Fruit fly (Drosophila melanogaster) whole organism, embryonic: ENCODE measurements around the gene Mrtf.
A peak's percentile ranks its signal among the peaks of the same experiment; 100 is the strongest.

Experiments used
- CG1024 ChIP-seq: fragments of 200-800 bp; sonication (Bioruptor generic); IDR thresholded peaks from 2 replicates; pipeline ENCODE4 v1.3.6; 2022; ENCODE audit warnings: missing biosample characterization, missing genetic modification characterization
- CG10565 ChIP-seq: fragments of 200-800 bp; sonication (Bioruptor generic); optimal IDR thresholded peaks from 3 replicates; lab custom pipeline; 2016; ENCODE audit warnings: missing biosample characterization, mild to moderate bottlenecking, missing genetic modification characterization
- CG1233 ChIP-seq: fragments of 200-800 bp; sonication (Bioruptor generic); optimal IDR thresholded peaks from 4 replicates; lab custom pipeline; 2018; ENCODE audit warnings: missing biosample characterization, mild to moderate bottlenecking, missing genetic modification characterization
- CG12659 ChIP-seq: fragments of 200-800 bp; sonication (Bioruptor generic); optimal IDR thresholded peaks from 3 replicates; lab custom pipeline; 2017; ENCODE audit warnings: mild to moderate bottlenecking, missing biosample characterization, missing genetic modification reagents, missing genetic modification characterization
- CG12744 ChIP-seq: fragments of 200-800 bp; sonication (Bioruptor generic); optimal IDR thresholded peaks from 2 replicates; lab custom pipeline; 2016; ENCODE audit warnings: missing biosample characterization, missing genetic modification characterization
- CG12942 ChIP-seq: fragments of 200-800 bp; sonication (Bioruptor generic); optimal IDR thresholded peaks from 3 replicates; lab custom pipeline; 2016; ENCODE audit warnings: missing biosample characterization, missing genetic modification characterization
- CG15479 ChIP-seq: fragments of 200-800 bp; sonication (Bioruptor generic); optimal IDR thresholded peaks from 3 replicates; lab custom pipeline; 2019; ENCODE audit warnings: missing biosample characterization, mild to moderate bottlenecking, missing genetic modification characterization, moderate library complexity
- CG17802 ChIP-seq: fragments of 200-800 bp; sonication (Bioruptor generic); optimal IDR thresholded peaks from 2 replicates; lab custom pipeline; 2018; ENCODE audit warnings: missing biosample characterization, mild to moderate bottlenecking, missing genetic modification characterization, moderate library complexity
- CG17912 ChIP-seq: fragments of 200-800 bp; sonication (Bioruptor generic); optimal IDR thresholded peaks from 2 replicates; lab custom pipeline; 2018; ENCODE audit warnings: missing biosample characterization, mild to moderate bottlenecking, missing genetic modification characterization
- CG18262 ChIP-seq: fragments of 200-800 bp; optimal IDR thresholded peaks from 3 replicates; lab custom pipeline; 2019; ENCODE audit warnings: missing biosample characterization, mild to moderate bottlenecking, missing genetic modification characterization, moderate library complexity
- CG32767 ChIP-seq: fragments of 200-800 bp; sonication (Bioruptor generic); IDR thresholded peaks from 2 replicates; pipeline ENCODE4 v1.3.6; 2022; ENCODE audit warnings: missing biosample characterization, missing genetic modification characterization
- CG34224 ChIP-seq: fragments of 200-800 bp; sonication (Bioruptor generic); IDR thresholded peaks from 3 replicates; pipeline ENCODE4 v1.3.6; 2022; ENCODE audit warnings: missing biosample characterization, missing genetic modification characterization; ENCODE audit not compliant: partially characterized antibody
- CG42726 ChIP-seq: fragments of 200-800 bp; sonication (Bioruptor generic); IDR thresholded peaks from 2 replicates; pipeline ENCODE4 v1.3.6; 2022; ENCODE audit warnings: missing biosample characterization, missing genetic modification characterization; ENCODE audit not compliant: partially characterized antibody
- CG4282 ChIP-seq: fragments of 200-800 bp; sonication (Bioruptor generic); optimal IDR thresholded peaks from 2 replicates; lab custom pipeline; 2016; ENCODE audit warnings: missing biosample characterization, missing genetic modification characterization
- CG4730 ChIP-seq: fragments of 200-800 bp; sonication (Bioruptor generic); IDR thresholded peaks from 2 replicates; pipeline ENCODE4 v1.3.6; 2022; ENCODE audit warnings: missing biosample characterization, missing genetic modification characterization
- CG5953 ChIP-seq: fragments of 200-800 bp; sonication (Bioruptor generic); IDR thresholded peaks from 2 replicates; pipeline ENCODE4 v1.3.6; 2022; ENCODE audit warnings: missing biosample characterization, missing genetic modification characterization
- CG6683 ChIP-seq: fragments of 200-800 bp; sonication (Bioruptor generic); optimal IDR thresholded peaks from 2 replicates; lab custom pipeline; 2017; ENCODE audit warnings: missing biosample characterization, mild to moderate bottlenecking, missing genetic modification characterization, missing genetic modification reagents
- CG6854 ChIP-seq: fragments of 200-800 bp; sonication (Bioruptor generic); optimal IDR thresholded peaks from 3 replicates; lab custom pipeline; 2017; ENCODE audit warnings: missing biosample characterization, mild to moderate bottlenecking, missing genetic modification characterization
- CG8388 ChIP-seq: fragments of 200-800 bp; sonication (Bioruptor generic); optimal IDR thresholded peaks from 2 replicates; lab custom pipeline; 2019; ENCODE audit warnings: missing biosample characterization, mild to moderate bottlenecking, missing genetic modification characterization, moderate library complexity
- D19A ChIP-seq: fragments of 200-800 bp; optimal IDR thresholded peaks from 3 replicates; lab custom pipeline; 2019; ENCODE audit warnings: missing biosample characterization, mild to moderate bottlenecking, missing genetic modification characterization, moderate library complexity
- Drgx ChIP-seq: fragments of 200-800 bp; sonication (Bioruptor generic); IDR thresholded peaks from 2 replicates; pipeline ENCODE4 v1.3.6; 2022; ENCODE audit warnings: missing biosample characterization, missing genetic modification characterization
- GATAe ChIP-seq: fragments of 200-800 bp; sonication (Bioruptor generic); conservative IDR thresholded peaks from 2 replicates; pipeline ENCODE4 v1.3.6; 2022; ENCODE audit warnings: missing biosample characterization, missing genetic modification characterization
- HHEX ChIP-seq: fragments of 200-800 bp; sonication (Bioruptor generic); optimal IDR thresholded peaks from 3 replicates; lab custom pipeline; 2017; ENCODE audit warnings: missing biosample characterization, mild to moderate bottlenecking, missing genetic modification characterization, missing genetic modification reagents
- HmgD ChIP-seq: fragments of 200-800 bp; sonication (Bioruptor generic); optimal IDR thresholded peaks from 3 replicates; lab custom pipeline; 2016; ENCODE audit warnings: missing biosample characterization, missing genetic modification characterization
- Jarid2 ChIP-seq: fragments of 200-800 bp; sonication (Bioruptor generic); optimal IDR thresholded peaks from 3 replicates; lab custom pipeline; 2017; ENCODE audit warnings: mild to moderate bottlenecking, missing biosample characterization, missing genetic modification reagents, missing genetic modification characterization
- Nf-YA ChIP-seq: fragments of 200-800 bp; sonication (Bioruptor generic); IDR thresholded peaks from 2 replicates; pipeline ENCODE4 v1.3.6; 2022; ENCODE audit warnings: missing biosample characterization, missing genetic modification characterization
- Opbp ChIP-seq: fragments of 200-800 bp; sonication (Bioruptor generic); IDR thresholded peaks from 3 replicates; pipeline ENCODE4 v1.3.6; 2022; ENCODE audit warnings: missing biosample characterization, missing genetic modification characterization; ENCODE audit not compliant: partially characterized antibody
- Rx ChIP-seq: fragments of 200-800 bp; sonication (Bioruptor generic); IDR thresholded peaks from 2 replicates; pipeline ENCODE4 v1.3.6; 2022; ENCODE audit warnings: missing biosample characterization, missing genetic modification characterization
- Sox100B ChIP-seq: fragments of 200-800 bp; sonication (Bioruptor generic); optimal IDR thresholded peaks from 3 replicates; lab custom pipeline; 2018; ENCODE audit warnings: missing biosample characterization, mild to moderate bottlenecking, missing genetic modification characterization
- Sry-β ChIP-seq: fragments of 200-800 bp; sonication (Bioruptor generic); optimal IDR thresholded peaks from 2 replicates; lab custom pipeline; 2018; ENCODE audit warnings: missing biosample characterization, mild to moderate bottlenecking, missing genetic modification characterization, moderate library complexity
- Vsx1 ChIP-seq: fragments of 200-800 bp; sonication (Bioruptor generic); optimal IDR thresholded peaks from 2 replicates; lab custom pipeline; 2017; ENCODE audit warnings: missing biosample characterization, mild to moderate bottlenecking, missing genetic modification characterization, missing genetic modification reagents
- ash1 ChIP-seq: fragments of 200-800 bp; sonication (Bioruptor generic); optimal IDR thresholded peaks from 2 replicates; lab custom pipeline; 2018; ENCODE audit warnings: missing biosample characterization, mild to moderate bottlenecking, missing genetic modification characterization
- ato ChIP-seq: fragments of 200-800 bp; sonication (Bioruptor generic); IDR thresholded peaks from 2 replicates; pipeline ENCODE4 v1.3.6; 2022; ENCODE audit warnings: missing biosample characterization, missing genetic modification characterization; ENCODE audit not compliant: partially characterized antibody
- bab2 ChIP-seq: fragments of 200-800 bp; sonication (Bioruptor generic); optimal IDR thresholded peaks from 2 replicates; lab custom pipeline; 2016; ENCODE audit warnings: missing biosample characterization, missing genetic modification characterization
- cad ChIP-seq: fragments of >200 bp; optimal IDR thresholded peaks from 2 replicates; lab custom pipeline; 2017; ENCODE audit warnings: missing biosample characterization, missing genetic modification characterization
- chm ChIP-seq: fragments of 200-800 bp; sonication (Bioruptor generic); IDR thresholded peaks from 2 replicates; pipeline ENCODE4 v1.3.6; 2022; ENCODE audit warnings: missing biosample characterization, missing genetic modification characterization
- crol ChIP-seq: fragments of 200-800 bp; sonication (Bioruptor generic); IDR thresholded peaks from 2 replicates; pipeline ENCODE4 v1.3.6; 2022; ENCODE audit warnings: missing biosample characterization, missing genetic modification characterization
- grn ChIP-seq: fragments of 200-800 bp; sonication (Bioruptor generic); optimal IDR thresholded peaks from 3 replicates; lab custom pipeline; 2017; ENCODE audit warnings: missing biosample characterization, missing genetic modification characterization
- gro ChIP-seq: fragments of 200-800 bp; sonication (Bioruptor generic); optimal IDR thresholded peaks from 2 replicates; lab custom pipeline; 2016; ENCODE audit warnings: missing biosample characterization, missing genetic modification characterization
- ind ChIP-seq: fragments of 200-800 bp; sonication (Bioruptor generic); optimal IDR thresholded peaks from 3 replicates; lab custom pipeline; 2016; ENCODE audit warnings: missing biosample characterization, missing genetic modification characterization
- jumu ChIP-seq: fragments of 200-800 bp; sonication (Bioruptor generic); optimal IDR thresholded peaks from 3 replicates; lab custom pipeline; 2016; ENCODE audit warnings: missing biosample characterization, missing genetic modification characterization
- lilli ChIP-seq: fragments of 200-800 bp; sonication (Bioruptor generic); optimal IDR thresholded peaks from 3 replicates; lab custom pipeline; 2016; ENCODE audit warnings: missing biosample characterization, missing genetic modification characterization
- mirr ChIP-seq: fragments of 200-800 bp; sonication (Bioruptor generic); optimal IDR thresholded peaks from 3 replicates; lab custom pipeline; 2018; ENCODE audit warnings: missing biosample characterization, mild to moderate bottlenecking, missing genetic modification characterization
- nerfin-2 ChIP-seq: fragments of 200-800 bp; sonication (Bioruptor generic); IDR thresholded peaks from 2 replicates; pipeline ENCODE4 v1.3.6; 2022; ENCODE audit warnings: missing biosample characterization, missing genetic modification characterization; ENCODE audit not compliant: partially characterized antibody
- odd ChIP-seq: fragments of 200-800 bp; sonication (Bioruptor generic); optimal IDR thresholded peaks from 2 replicates; lab custom pipeline; 2017; ENCODE audit warnings: missing biosample characterization, mild to moderate bottlenecking, missing genetic modification characterization
- sc ChIP-seq, 3 experiments: fragments of >200 bp in 2 of 3; fragments of 200-800 bp in 1 of 3; sonication (Bioruptor generic) in 1 of 3; optimal IDR thresholded peaks; 2 replicates in 2 of 3; 3 replicates in 1 of 3; lab custom pipeline; 2017; ENCODE audit warnings: mild to moderate bottlenecking in 1 of 3, missing biosample characterization in 1 of 3, missing genetic modification characterization in 1 of 3, missing genetic modification reagents in 1 of 3
- tna ChIP-seq: fragments of 200-800 bp; sonication (Bioruptor generic); IDR thresholded peaks from 2 replicates; pipeline ENCODE4 v1.3.6; 2022; ENCODE audit warnings: missing biosample characterization, missing genetic modification characterization; ENCODE audit not compliant: partially characterized antibody
- yki ChIP-seq: fragments of >200 bp; optimal IDR thresholded peaks from 3 replicates; lab custom pipeline; 2018
- zf30C ChIP-seq: fragments of 200-800 bp; sonication (Bioruptor generic); optimal IDR thresholded peaks from 3 replicates; lab custom pipeline; 2018; ENCODE audit warnings: missing biosample characterization, mild to moderate bottlenecking, missing genetic modification characterization

Mrtf gene

DNA sequence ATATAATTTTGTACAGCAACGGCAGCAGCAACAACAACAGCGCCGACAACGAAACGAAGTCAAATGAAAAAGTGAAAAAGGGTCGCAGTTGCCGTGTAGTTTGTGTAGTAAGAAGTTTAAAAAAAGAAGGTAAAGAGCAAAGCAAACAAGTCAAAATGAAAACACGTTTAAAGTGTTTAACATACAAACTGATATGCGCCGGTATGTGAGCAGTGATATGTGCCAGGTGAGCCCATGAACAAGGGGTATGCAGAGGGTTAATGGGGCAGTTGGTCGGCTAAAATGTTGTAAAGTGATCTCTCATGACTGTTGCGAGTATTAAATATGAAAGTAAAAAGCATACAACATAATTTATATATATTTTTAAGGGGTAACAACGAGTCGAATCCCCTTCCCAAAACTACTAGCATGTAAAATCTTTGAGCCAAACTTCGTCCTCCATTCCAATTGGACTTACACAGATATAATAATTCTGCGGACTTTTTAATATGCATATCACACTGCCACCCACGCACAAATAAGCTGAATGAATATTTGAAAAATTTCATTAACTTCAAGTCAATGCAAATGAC, 39.7 kb upstream of the Mrtf start (continued):
- peak; percentile 58 for TF ChIP-seq Sox100B (GFP tag; lab: Kevin White, UChicago)
- TF ChIP-seq lilli (GFP tag; lab: Kevin White, UChicago), result peak; percentile 50
- peak; percentile 85 for TF ChIP-seq CG4730 (GFP tag; lab: Robert Waterston, UW)
- TF ChIP-seq chm, result peak; percentile 65; the same call in 1 of the 2 replicates
- peak; percentile 60 for TF ChIP-seq jumu (GFP tag; lab: Kevin White, UChicago)
- no peak for TF ChIP-seq zf30C (GFP tag; lab: Kevin White, UChicago)
- TF ChIP-seq Rx (GFP tag; lab: Robert Waterston, UW), result peak; percentile 72
- TF ChIP-seq CG18262 (tag; lab: Kevin White, UChicago), result peak; percentile 85
- peak; percentile 10 for TF ChIP-seq CG12659 (GFP tag; lab: Kevin White, UChicago)
- TF ChIP-seq CG6854 (GFP tag; lab: Kevin White, UChicago), result peak; percentile 0
- TF ChIP-seq tna (GFP tag; lab: Robert Waterston, UW), result no peak
- TF ChIP-seq CG5953 (GFP tag; lab: Robert Waterston, UW), result peak; percentile 71
- TF ChIP-seq D19A (tag; lab: Kevin White, UChicago), result peak; percentile 63
- TF ChIP-seq CG12942 (GFP tag; lab: Kevin White, UChicago), result no peak
- peak; percentile 41 for TF ChIP-seq Vsx1 (GFP tag; lab: Kevin White, UChicago)
- TF ChIP-seq ash1 (GFP tag; lab: Kevin White, UChicago), result peak; percentile 37
- no peak for TF ChIP-seq ato
- TF ChIP-seq CG12744 (GFP tag; lab: Kevin White, UChicago), result no peak
- peak; percentile 57 for TF ChIP-seq CG1233 (GFP tag; lab: Kevin White, UChicago)
- peak; percentile 59; the same call in 1 of the 2 replicates for TF ChIP-seq Nf-YA (GFP tag; lab: Robert Waterston, UW)
- no peak for TF ChIP-seq Sry-β
- peak; percentile 43; the same call in 1 of the 2 replicates for TF ChIP-seq crol (GFP tag; lab: Robert Waterston, UW)
- TF ChIP-seq GATAe, result peak; percentile 36; the same call in 1 of the 2 replicates
- TF ChIP-seq CG1024 (GFP tag; lab: Robert Waterston, UW), result peak; percentile 78
- TF ChIP-seq CG8388 (GFP tag; lab: Kevin White, UChicago), result peak; percentile 46
- peak; percentile 92 for TF ChIP-seq Drgx (GFP tag; lab: Robert Waterston, UW)
- no peak for TF ChIP-seq sc (optimal IDR thresholded peaks at IDR 0.05; lab: Kevin White, UChicago)
- TF ChIP-seq sc (GFP tag; optimal IDR thresholded peaks at IDR 0.05; lab: Kevin White, UChicago), result no peak
- no peak for TF ChIP-seq CG42726 (GFP tag; lab: Robert Waterston, UW)
- no peak for TF ChIP-seq grn
- no peak for TF ChIP-seq CG6683 (GFP tag; lab: Kevin White, UChicago)
- no peak for TF ChIP-seq CG17912 (GFP tag; lab: Kevin White, UChicago)
- TF ChIP-seq cad, result no peak
- TF ChIP-seq HmgD (GFP tag; lab: Kevin White, UChicago), result no peak
- TF ChIP-seq odd (GFP tag; lab: Kevin White, UChicago), result no peak
- TF ChIP-seq Opbp (GFP tag; lab: Robert Waterston, UW), result no peak
- no peak for TF ChIP-seq CG34224 (GFP tag; lab: Robert Waterston, UW)
- no peak for TF ChIP-seq CG10565 (GFP tag; lab: Kevin White, UChicago)
- TF ChIP-seq mirr (GFP tag; lab: Kevin White, UChicago), result no peak
- peak; percentile 40 for TF ChIP-seq CG17802 (tag; lab: Kevin White, UChicago)
- TF ChIP-seq HHEX, result peak; percentile 76
- no peak for TF ChIP-seq yki (lab: Kevin White, UChicago)
- peak; percentile 60 for TF ChIP-seq gro (GFP tag; lab: Kevin White, UChicago)
- no peak for TF ChIP-seq CG4282 (GFP tag; lab: Kevin White, UChicago)
- TF ChIP-seq ind, result peak; percentile 78
- peak; percentile 44 for TF ChIP-seq bab2
- no peak for TF ChIP-seq nerfin-2 (GFP tag; lab: Robert Waterston, UW)
- TF ChIP-seq CG32767 (GFP tag; lab: Robert Waterston, UW), result 0 out of 2 replicates have a peak, but pooled peaks have one; percentile 21
- peak; percentile 40 for TF ChIP-seq Jarid2 (GFP tag; lab: Kevin White, UChicago)
- no peak for TF ChIP-seq CG15479
